Worm (Caenorhabditis elegans): Measurements from ENCODE around the gene pfk-1.2.

pfk-1.2 gene

DNA sequence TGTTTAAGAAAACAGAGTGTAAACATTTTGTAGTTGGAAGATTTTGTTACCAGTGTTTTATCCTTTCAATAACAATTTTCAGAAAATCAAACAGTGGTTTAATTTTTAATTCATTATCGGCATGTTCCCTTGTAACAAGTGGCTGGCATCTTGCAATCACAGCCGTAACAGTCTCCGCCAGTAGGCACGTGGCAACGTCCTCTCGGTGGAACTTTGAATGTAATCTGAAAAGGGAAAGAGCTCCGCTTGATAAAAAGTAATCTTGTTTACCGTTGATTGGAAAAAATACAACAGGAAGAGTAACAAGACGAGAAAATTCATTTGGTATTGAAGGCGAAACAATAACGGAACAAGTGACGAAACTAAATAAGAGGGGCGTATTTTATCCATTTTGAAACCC, 42.2 kb upstream of the pfk-1.2 start, which contains the start of gene K06A4.10:
Gene K06A4.10 (minus strand): TSS at position 390 of the 400 bp plus-strand sequence.
- TF ChIP-seq madf-10 (tag; optimal IDR thresholded peaks at IDR 0.05) = no peak
- no peak for TF ChIP-seq ceh-40 (GFP tag; IDR thresholded peaks at IDR 0.05)
- no peak for TF ChIP-seq cebp-1 (GFP tag; IDR thresholded peaks at IDR 0.05)
- peak; percentile 26 for TF ChIP-seq cebp-1 (tag; optimal IDR thresholded peaks at IDR 0.05)
- no peak for TF ChIP-seq ceh-91 (GFP tag; IDR thresholded peaks at IDR 0.05)
- TF ChIP-seq snpc-1.1 (tag; optimal IDR thresholded peaks at IDR 0.05; ENCODE audit: insufficient read depth) = no peak
- no peak for TF ChIP-seq F22D6.2 (tag; optimal IDR thresholded peaks at IDR 0.05)
- TF ChIP-seq rcor-1 (GFP tag; IDR thresholded peaks at IDR 0.05) = no peak
- no peak for TF ChIP-seq lin-40 (tag; optimal IDR thresholded peaks at IDR 0.05)
- TF ChIP-seq zim-3 (tag; optimal IDR thresholded peaks at IDR 0.05) = no peak
- TF ChIP-seq zfh-2 (GFP tag; conservative IDR thresholded peaks at IDR 0.05) = no peak
- no peak for TF ChIP-seq lin-35 (GFP tag; optimal IDR thresholded peaks at IDR 0.05)
- no peak for TF ChIP-seq ceh-58 (GFP tag; IDR thresholded peaks at IDR 0.05)
- no peak for TF ChIP-seq ztf-3 (GFP tag; optimal IDR thresholded peaks at IDR 0.05)
- 0 out of 2 replicates have a peak, but pooled peaks have one; percentile 12 for TF ChIP-seq let-526 (GFP tag; IDR thresholded peaks at IDR 0.05)
- 0 out of 2 replicates have a peak, but pooled peaks have one; percentile 44 for TF ChIP-seq Y53G8AR.9 (GFP tag; conservative IDR thresholded peaks at IDR 0.05)
- TF ChIP-seq ets-4 (GFP tag; optimal IDR thresholded peaks at IDR 0.05) = peak; percentile 20
- peak; percentile 9 for TF ChIP-seq ztf-22 (GFP tag; optimal IDR thresholded peaks at IDR 0.05)
- no peak for TF ChIP-seq dox-1 (GFP tag; IDR thresholded peaks at IDR 0.05)
- peak; percentile 63 for TF ChIP-seq nhr-80 (tag; optimal IDR thresholded peaks at IDR 0.05)
- TF ChIP-seq F49E8.2 (tag; optimal IDR thresholded peaks at IDR 0.05; ENCODE audit: insufficient read depth) = no peak

ce11 chrV:9491440-9492160, 40.0 kb upstream of the pfk-1.2 start, which contains the start of gene K06A4.7:
TSS of gene K06A4.7 (minus strand) at chrV:9491490.
- TF ChIP-seq nhr-80 (tag; optimal IDR thresholded peaks at IDR 0.05) (peak; percentile 63), hlh-26 (GFP tag; conservative IDR thresholded peaks at IDR 0.05) (no peak)

DNA sequence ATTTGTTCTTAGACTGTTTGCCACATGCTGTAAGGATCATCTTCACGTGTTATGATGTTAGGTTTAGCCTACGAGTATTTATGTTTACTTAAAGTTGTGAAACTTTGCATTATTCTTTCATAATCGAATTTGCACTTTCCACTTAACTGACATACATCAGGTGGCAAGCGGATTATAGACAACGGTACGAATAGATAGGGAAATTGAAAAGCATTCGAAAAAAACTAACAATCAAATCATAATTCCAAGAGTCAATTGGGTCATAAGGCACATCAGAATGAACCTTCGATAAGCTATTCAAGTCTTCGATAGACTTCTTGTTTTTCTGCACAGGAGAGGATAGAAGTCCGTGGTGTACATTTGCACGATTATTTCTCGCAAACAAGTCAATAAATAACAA, 39.1 kb upstream of the pfk-1.2 start:
- TF ChIP-seq nhr-80 (tag; optimal IDR thresholded peaks at IDR 0.05) (peak; percentile 49), chd-7 (tag; optimal IDR thresholded peaks at IDR 0.05) (no peak)

ce11 chrV:9496742-9497141, 34.9 kb upstream of the pfk-1.2 start, which contains the start of gene gsnl-1:
TSS of gene gsnl-1 (plus strand) at chrV:9497042.
- TF ChIP-seq nhr-80 (tag; optimal IDR thresholded peaks at IDR 0.05) = no peak
- no peak for TF ChIP-seq egl-44 (GFP tag; IDR thresholded peaks at IDR 0.05)
- no peak for TF ChIP-seq B0019.2 (GFP tag; conservative IDR thresholded peaks at IDR 0.05)
- TF ChIP-seq F23B12.7 (tag; optimal IDR thresholded peaks at IDR 0.05; ENCODE audit: insufficient read depth) = no peak
- TF ChIP-seq ceh-79 (tag; optimal IDR thresholded peaks at IDR 0.05) = no peak
- TF ChIP-seq rec-8 (tag; optimal IDR thresholded peaks at IDR 0.05) = no peak
- TF ChIP-seq snpc-4 (GFP tag; optimal IDR thresholded peaks at IDR 0.05) = no peak
- TF ChIP-seq snpc-4 (tag; optimal IDR thresholded peaks at IDR 0.05) = no peak
- TF ChIP-seq rcor-1 (GFP tag; IDR thresholded peaks at IDR 0.05) = no peak
- no peak for TF ChIP-seq ceh-27 (GFP tag; optimal IDR thresholded peaks at IDR 0.05)
- no peak for TF ChIP-seq lin-54 (GFP tag; optimal IDR thresholded peaks at IDR 0.05)
- TF ChIP-seq ztf-25 (GFP tag; IDR thresholded peaks at IDR 0.05) = no peak
- no peak for TF ChIP-seq madf-8 (GFP tag; conservative IDR thresholded peaks at IDR 0.05)
- no peak for TF ChIP-seq gei-17 (GFP tag; optimal IDR thresholded peaks at IDR 0.05)
- no peak for TF ChIP-seq hlh-12 (tag; optimal IDR thresholded peaks at IDR 0.05)
